Worm (Caenorhabditis elegans) whole organism, L4 larva: ENCODE results near the gene C31G12.3.

Experiments
- R02D3.7 ChIP-seq: fragments of 150-350 bp; sonication (generic microtip); optimal IDR thresholded peaks from 3 replicates; lab custom pipeline; 2014; ENCODE audit warnings: missing biosample characterization, missing genetic modification characterization
- T20F7.1 ChIP-seq: fragments of 200-800 bp; sonication (Bioruptor generic); optimal IDR thresholded peaks from 2 replicates; lab custom pipeline; 2018; ENCODE audit warnings: mild to moderate bottlenecking, missing genetic modification characterization, missing compliant biosample characterization
- T26A8.4 ChIP-seq: fragments of 200-800 bp; sonication (Bioruptor generic); IDR thresholded peaks from 2 replicates; pipeline ENCODE4 v1.3.6; 2022; ENCODE audit warnings: missing genetic modification characterization, missing compliant biosample characterization
- Y105C5A.15 ChIP-seq: fragments of 200-800 bp; sonication (Bioruptor generic); IDR thresholded peaks from 2 replicates; pipeline ENCODE4 v1.3.6; 2022; ENCODE audit warnings: missing genetic modification characterization, missing compliant biosample characterization
- ZK337.2 ChIP-seq: fragments of 200-800 bp; sonication (Bioruptor generic); IDR thresholded peaks from 2 replicates; pipeline ENCODE4 v1.3.6; 2022; ENCODE audit warnings: missing genetic modification reagents, missing genetic modification characterization, missing compliant biosample characterization
- aly-2 ChIP-seq: sonication (generic microtip); optimal IDR thresholded peaks from 2 replicates; lab custom pipeline; 2018; ENCODE audit warnings: missing biosample characterization, missing genetic modification characterization
- ceh-20 ChIP-seq: fragments of 200-800 bp; sonication (Bioruptor generic); IDR thresholded peaks from 2 replicates; pipeline ENCODE4 v1.3.6; 2022; ENCODE audit warnings: missing genetic modification reagents, missing genetic modification characterization, missing compliant biosample characterization
- ces-1 ChIP-seq: fragments of 150-350 bp; sonication (generic microtip); optimal IDR thresholded peaks from 4 replicates; lab custom pipeline; 2014; ENCODE audit warnings: missing biosample characterization, missing genetic modification reagents, missing genetic modification characterization
- daf-16 ChIP-seq, 3 experiments: sonication (generic microtip); optimal IDR thresholded peaks; 2 replicates each; lab custom pipeline; 2016 to 2017; ENCODE audit warnings: missing genetic modification characterization in 3 of 3, missing genetic modification reagents in 3 of 3, mild to moderate bottlenecking in 2 of 3, missing compliant biosample characterization in 2 of 3, missing biosample characterization in 1 of 3, moderate library complexity in 1 of 3
- dmd-6 ChIP-seq: fragments of 200-800 bp; sonication (Bioruptor generic); IDR thresholded peaks from 2 replicates; pipeline ENCODE4 v1.3.6; 2022; ENCODE audit warnings: missing genetic modification reagents, missing genetic modification characterization, missing compliant biosample characterization
- dmd-9 ChIP-seq: fragments of 200-800 bp; sonication (Bioruptor generic); IDR thresholded peaks from 2 replicates; pipeline ENCODE4 v1.3.6; 2022; ENCODE audit warnings: missing genetic modification reagents, missing genetic modification characterization, missing compliant biosample characterization
- dve-1 ChIP-seq: sonication (generic microtip); optimal IDR thresholded peaks from 2 replicates; lab custom pipeline; 2017; ENCODE audit warnings: antibody characterized with exemption, mild to moderate bottlenecking, missing genetic modification characterization, missing compliant biosample characterization; ENCODE audit not compliant: insufficient read depth
- fkh-10 ChIP-seq: fragments of 150-350 bp; optimal IDR thresholded peaks from 2 replicates; lab custom pipeline; 2014; ENCODE audit warnings: missing biosample characterization, missing genetic modification reagents, missing genetic modification characterization
- hlh-30 ChIP-seq: sonication (generic microtip); optimal IDR thresholded peaks from 2 replicates; lab custom pipeline; 2017; ENCODE audit warnings: antibody characterized with exemption, mild to moderate bottlenecking, missing genetic modification characterization, missing compliant biosample characterization; ENCODE audit not compliant: insufficient read depth
- lin-39 ChIP-seq: fragments of 150-350 bp; optimal IDR thresholded peaks from 2 replicates; lab custom pipeline; 2014; ENCODE audit warnings: missing biosample characterization, missing genetic modification reagents, missing genetic modification characterization
- mdl-1 ChIP-seq, 2 experiments: fragments of 150-350 bp in 1 of 2; sonication (generic microtip) in 1 of 2; optimal IDR thresholded peaks; 2 replicates each; lab custom pipeline; 2014 to 2017; ENCODE audit warnings: missing biosample characterization in 2 of 2, missing genetic modification characterization in 2 of 2
- nhr-111 ChIP-seq: fragments of 200-800 bp; sonication (Bioruptor generic); optimal IDR thresholded peaks from 2 replicates; lab custom pipeline; 2018; ENCODE audit warnings: mild to moderate bottlenecking, missing genetic modification characterization, missing compliant biosample characterization
- nhr-237 ChIP-seq: sonication (generic microtip); optimal IDR thresholded peaks from 2 replicates; lab custom pipeline; 2017; ENCODE audit warnings: missing biosample characterization, missing genetic modification characterization
- nhr-25 ChIP-seq: sonication (generic microtip); optimal IDR thresholded peaks from 2 replicates; lab custom pipeline; 2017; ENCODE audit warnings: missing genetic modification characterization, mild to moderate bottlenecking, missing compliant biosample characterization, antibody characterized with exemption, moderate library complexity, borderline replicate concordance; ENCODE audit not compliant: insufficient read depth
- nhr-28 ChIP-seq: fragments of 150-350 bp; optimal IDR thresholded peaks from 2 replicates; lab custom pipeline; 2014; ENCODE audit warnings: missing biosample characterization, missing genetic modification characterization
- nhr-42 ChIP-seq: fragments of 200-800 bp; sonication (Bioruptor generic); IDR thresholded peaks from 2 replicates; pipeline ENCODE4 v1.3.6; 2022; ENCODE audit warnings: missing genetic modification characterization, missing compliant biosample characterization
- nhr-6 ChIP-seq: fragments of 150-350 bp; optimal IDR thresholded peaks from 2 replicates; lab custom pipeline; 2014; ENCODE audit warnings: missing biosample characterization, missing genetic modification characterization
- pha-4 ChIP-seq, 2 experiments: fragments of 150-350 bp in 1 of 2; fragments of 200-800 bp in 1 of 2; sonication (Bioruptor generic) in 1 of 2; IDR thresholded peaks in 1 of 2; optimal IDR thresholded peaks in 1 of 2; 2 replicates each; pipeline versions ENCODE4 v1.3.6 to Lab custom; 2014 to 2022; ENCODE audit warnings: missing genetic modification characterization in 2 of 2, missing genetic modification reagents in 2 of 2, missing biosample characterization in 1 of 2, missing compliant biosample characterization in 1 of 2
- php-3 ChIP-seq: fragments of 200-800 bp; sonication (Bioruptor generic); IDR thresholded peaks from 2 replicates; pipeline ENCODE4 v1.3.6; 2022; ENCODE audit warnings: missing genetic modification reagents, missing genetic modification characterization, missing compliant biosample characterization
- pqm-1 ChIP-seq: sonication (generic microtip); optimal IDR thresholded peaks from 2 replicates; lab custom pipeline; 2017; ENCODE audit warnings: missing biosample characterization, missing genetic modification characterization
- snpc-1.2 ChIP-seq: fragments of 200-800 bp; sonication (Bioruptor generic); IDR thresholded peaks from 2 replicates; pipeline ENCODE4 v1.3.6; 2022; ENCODE audit warnings: missing genetic modification reagents, missing genetic modification characterization, missing compliant biosample characterization
- tag-97 ChIP-seq: fragments of 200-800 bp; sonication (Bioruptor generic); IDR thresholded peaks from 2 replicates; pipeline ENCODE4 v1.3.6; 2022; ENCODE audit warnings: missing genetic modification characterization, missing compliant biosample characterization
- unc-62 ChIP-seq, 3 experiments: fragments of 150-350 bp in 1 of 3; sonication (generic microtip); optimal IDR thresholded peaks in 2 of 3; peaks in 1 of 3; 1 replicate in 1 of 3; 2 replicates in 2 of 3; lab custom pipeline; 2014 to 2017; ENCODE audit warnings: missing biosample characterization in 3 of 3, missing genetic modification characterization in 3 of 3, missing genetic modification reagents in 3 of 3, missing genotype in 1 of 3
- ztf-7 ChIP-seq: fragments of 150-350 bp; optimal IDR thresholded peaks from 2 replicates; lab custom pipeline; 2014; ENCODE audit warnings: missing biosample characterization, missing genetic modification characterization

C31G12.3 gene

ce11 chrV:18146077-18146476 lies 38.9 kb upstream of the C31G12.3 start, which contains the start of gene C14A6.3:
TSS of gene C14A6.3 (plus strand) at chrV:18146377.
- TF ChIP-seq pqm-1 (tag; lab: Kevin White, UChicago) (peak; percentile 39), Y105C5A.15 (GFP tag; lab: Robert Waterston, UW) (no peak), mdl-1 (tag; optimal IDR thresholded peaks at IDR 0.05; lab: Kevin White, UChicago) (no peak), pha-4 (GFP tag; IDR thresholded peaks at IDR 0.05; lab: Robert Waterston, UW) (no peak), pha-4 (tag; optimal IDR thresholded peaks at IDR 0.05; lab: Kevin White, UChicago) (no peak), nhr-237 (tag; lab: Kevin White, UChicago) (no peak), php-3 (GFP tag; lab: Robert Waterston, UW) (no peak), dmd-6 (GFP tag; lab: Robert Waterston, UW) (no peak), nhr-28 (tag; lab: Kevin White, UChicago) (no peak)

ce11 chrV:18157707-18158106 lies 27.3 kb upstream of the C31G12.3 start, which contains the start of gene clec-48:
TSS of gene clec-48 (plus strand) at chrV:18158026.
- no peak for TF ChIP-seq daf-16 (GFP tag; optimal IDR thresholded peaks at IDR 0.05; lab: Kevin White, UChicago)
- TF ChIP-seq daf-16 (tag; optimal IDR thresholded peaks at IDR 0.05; lab: Kevin White, UChicago), result peak; percentile 69
- no peak for TF ChIP-seq T20F7.1 (GFP tag; lab: Kevin White, UChicago)
- no peak for TF ChIP-seq nhr-6 (tag; lab: Kevin White, UChicago)
- no peak for TF ChIP-seq fkh-10 (GFP tag; lab: Kevin White, UChicago)
- no peak for TF ChIP-seq Y105C5A.15 (GFP tag; lab: Robert Waterston, UW)
- TF ChIP-seq nhr-28 (tag; lab: Kevin White, UChicago), result peak; percentile 41
- TF ChIP-seq tag-97 (GFP tag; lab: Robert Waterston, UW), result no peak
- peak; percentile 49 for TF ChIP-seq dve-1 (tag; lab: Kevin White, UChicago)
- peak; percentile 95 for TF ChIP-seq php-3 (GFP tag; lab: Robert Waterston, UW)
- no peak for TF ChIP-seq ztf-7

- no peak for TF ChIP-seq hlh-30 (tag; lab: Kevin White, UChicago)
- TF ChIP-seq unc-62 (GFP tag; optimal IDR thresholded peaks at IDR 0.05 in 1 of 2; lab: Kevin White, UChicago), result peak in 1 of 2 experiments; percentile 97
- TF ChIP-seq unc-62 (tag; optimal IDR thresholded peaks at IDR 0.05; lab: Kevin White, UChicago), result no peak
- TF ChIP-seq pha-4 (GFP tag; IDR thresholded peaks at IDR 0.05; lab: Robert Waterston, UW), result no peak
- no peak for TF ChIP-seq pha-4 (tag; optimal IDR thresholded peaks at IDR 0.05; lab: Kevin White, UChicago)
- no peak for TF ChIP-seq dmd-9 (GFP tag; lab: Robert Waterston, UW)
- TF ChIP-seq aly-2 (tag; lab: Kevin White, UChicago), result no peak
These were observed 26.8 kb upstream of the C31G12.3 start for ce11 chrV:18158172-18158571.

ce11 chrV:18161228-18161627 lies 23.8 kb upstream of the C31G12.3 start, which contains the start of gene C14A6.13:
TSS of gene C14A6.13 (minus strand) at chrV:18161328.
- TF ChIP-seq snpc-1.2 (GFP tag; lab: Robert Waterston, UW) (no peak), nhr-111 (GFP tag; lab: Kevin White, UChicago) (no peak), nhr-25 (tag; lab: Kevin White, UChicago) (no peak), lin-39 (tag; lab: Kevin White, UChicago) (no peak)

- no peak for TF ChIP-seq ces-1 (GFP tag; lab: Kevin White, UChicago)
- no peak for TF ChIP-seq ZK337.2 (GFP tag; lab: Robert Waterston, UW)
- no peak for TF ChIP-seq nhr-42 (GFP tag; lab: Robert Waterston, UW)
- TF ChIP-seq lin-39 (tag; lab: Kevin White, UChicago), result no peak
- no peak for TF ChIP-seq nhr-25 (tag; lab: Kevin White, UChicago)
- no peak for TF ChIP-seq R02D3.7 (tag; lab: Kevin White, UChicago)
- TF ChIP-seq T26A8.4 (GFP tag; lab: Robert Waterston, UW), result no peak
- TF ChIP-seq ceh-20 (GFP tag; lab: Robert Waterston, UW), result no peak
These were observed 22.4 kb upstream of the C31G12.3 start, which contains the start of gene C14A6.12 for ce11 chrV:18162568-18162967. TSS of gene C14A6.12 (minus strand) at chrV:18162668.
